Fruit fly (Drosophila melanogaster) whole organism: Measurements from ENCODE around the gene mtgo.

Experiments
- CG8478 ChIP-seq: fragments of >200 bp; optimal IDR thresholded peaks from 2 replicates; lab custom pipeline; 2018; ENCODE audit warnings: inconsistent platforms
- Dll ChIP-seq: fragments of >200 bp; optimal IDR thresholded peaks from 2 replicates; lab custom pipeline; 2017
- EcR ChIP-seq, 2 experiments: fragments of >200 bp; optimal IDR thresholded peaks; 2 replicates each; lab custom pipeline; 2017; ENCODE audit warnings: missing biosample characterization in 2 of 2, missing genetic modification characterization in 2 of 2, missing genetic modification reagents in 2 of 2
- pan ChIP-seq: fragments of >200 bp; optimal IDR thresholded peaks from 2 replicates; lab custom pipeline; 2017
- psq ChIP-seq: fragments of >200 bp; optimal IDR thresholded peaks from 2 replicates; lab custom pipeline; 2017
- usp ChIP-seq: fragments of >200 bp; optimal IDR thresholded peaks from 2 replicates; lab custom pipeline; 2017; ENCODE audit warnings: missing biosample characterization, missing genetic modification characterization, mixed read lengths

mtgo gene

DNA sequence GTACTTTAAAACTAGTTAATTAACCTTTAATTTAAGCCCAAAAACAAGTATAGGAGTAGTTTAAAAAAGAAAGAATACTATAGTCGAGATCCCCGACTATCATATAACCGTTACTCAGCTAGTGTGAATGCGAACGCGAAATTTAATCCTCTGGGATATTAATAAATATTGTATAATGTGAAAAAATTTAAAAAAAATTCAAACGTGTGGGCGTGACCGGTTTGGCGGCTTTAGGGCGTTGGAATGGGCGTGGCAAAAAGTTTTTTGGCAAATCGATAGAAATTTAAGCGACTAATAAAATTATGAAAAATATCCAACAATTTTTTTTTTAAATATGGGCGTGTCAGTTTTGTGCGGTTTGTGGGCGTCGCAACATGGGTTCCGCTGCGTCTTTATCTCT, 134.3 kb downstream of the mtgo start:
- no peak for TF ChIP-seq pan (lab: Kevin White, UChicago)
- TF ChIP-seq usp (GFP tag; lab: Kevin White, UChicago), result no peak

DNA sequence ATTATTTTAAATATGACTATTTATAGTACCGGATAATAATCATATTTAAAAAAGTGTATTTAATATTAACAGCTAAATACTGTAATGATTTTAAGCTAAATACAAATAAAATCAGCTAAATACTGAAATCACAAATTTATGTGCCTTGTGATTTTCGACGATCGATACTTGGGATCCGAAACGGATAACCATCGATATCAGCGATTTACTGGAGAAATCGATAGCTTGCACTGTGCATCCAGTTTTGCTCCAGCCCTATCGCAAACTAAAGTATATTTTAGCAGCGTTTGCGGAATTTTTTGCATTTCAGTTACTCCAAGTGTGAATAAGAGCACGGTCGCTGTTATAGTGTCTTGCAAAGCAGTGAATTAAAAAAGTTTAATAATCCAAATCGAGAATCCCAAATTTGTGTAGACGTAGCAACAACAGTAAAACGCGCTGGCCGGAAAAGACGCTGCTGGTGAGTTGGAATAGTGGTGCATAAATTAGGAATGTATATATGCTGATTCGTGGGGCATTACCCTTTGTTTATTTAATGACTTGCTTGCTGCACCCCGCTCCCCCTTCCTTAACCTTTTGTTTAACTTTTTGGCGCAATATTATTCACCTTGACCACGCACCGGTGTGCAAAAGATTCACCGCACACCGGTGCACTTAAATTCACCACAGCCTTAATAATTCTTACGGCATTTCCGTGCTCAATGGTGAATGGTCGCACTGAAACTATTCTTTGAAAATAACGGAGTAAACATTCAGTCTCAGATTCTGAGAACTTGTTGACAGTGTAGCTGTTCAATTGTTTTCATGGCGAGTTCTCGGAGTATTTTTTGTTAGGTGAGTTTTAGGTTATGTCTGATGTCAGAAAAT, 135.2 kb downstream of the mtgo start, which contains the start of the genes grp and squ:
Gene grp (plus strand): TSS at position 238 of the 867 bp plus-strand sequence.
Gene squ (plus strand): TSS at position 238 of the 867 bp plus-strand sequence.
- TF ChIP-seq CG8478 (lab: Kevin White, UChicago), result no peak
- TF ChIP-seq pan (lab: Kevin White, UChicago), result no peak
- peak; percentile 20 to 62 for TF ChIP-seq EcR (GFP tag; optimal IDR thresholded peaks at IDR 0.05; lab: Kevin White, UChicago)
- no peak for TF ChIP-seq psq (lab: Kevin White, UChicago)
- TF ChIP-seq usp (GFP tag; lab: Kevin White, UChicago), result no peak

DNA sequence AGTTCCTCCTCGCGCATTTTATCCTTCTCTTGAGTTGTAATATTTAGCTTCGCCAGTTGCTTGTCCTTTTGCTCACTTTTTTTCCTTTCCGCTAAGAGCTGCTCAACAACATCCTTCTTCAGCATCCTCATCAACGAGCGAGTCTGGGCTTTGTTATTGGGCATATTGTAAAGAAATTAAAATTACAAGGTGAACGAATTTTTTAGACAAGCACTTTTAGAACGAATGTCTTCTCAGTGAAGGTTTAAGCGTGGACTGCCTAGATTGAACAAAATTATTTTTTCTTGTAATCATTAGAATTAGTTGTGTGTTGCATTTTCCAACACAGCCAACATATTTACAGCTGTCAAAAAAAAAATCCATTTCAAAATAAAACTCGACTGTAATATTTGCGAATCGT, 137.4 kb downstream of the mtgo start, which contains the start of gene CG33552:
Gene CG33552 (plus strand): TSS at position 301 of the 400 bp plus-strand sequence.
- TF ChIP-seq CG8478 (lab: Kevin White, UChicago) (no peak), psq (lab: Kevin White, UChicago) (no peak), Dll (lab: Kevin White, UChicago) (no peak), pan (lab: Kevin White, UChicago) (no peak), EcR (GFP tag; optimal IDR thresholded peaks at IDR 0.05; lab: Kevin White, UChicago) (no peak), usp (GFP tag; lab: Kevin White, UChicago) (no peak)

DNA sequence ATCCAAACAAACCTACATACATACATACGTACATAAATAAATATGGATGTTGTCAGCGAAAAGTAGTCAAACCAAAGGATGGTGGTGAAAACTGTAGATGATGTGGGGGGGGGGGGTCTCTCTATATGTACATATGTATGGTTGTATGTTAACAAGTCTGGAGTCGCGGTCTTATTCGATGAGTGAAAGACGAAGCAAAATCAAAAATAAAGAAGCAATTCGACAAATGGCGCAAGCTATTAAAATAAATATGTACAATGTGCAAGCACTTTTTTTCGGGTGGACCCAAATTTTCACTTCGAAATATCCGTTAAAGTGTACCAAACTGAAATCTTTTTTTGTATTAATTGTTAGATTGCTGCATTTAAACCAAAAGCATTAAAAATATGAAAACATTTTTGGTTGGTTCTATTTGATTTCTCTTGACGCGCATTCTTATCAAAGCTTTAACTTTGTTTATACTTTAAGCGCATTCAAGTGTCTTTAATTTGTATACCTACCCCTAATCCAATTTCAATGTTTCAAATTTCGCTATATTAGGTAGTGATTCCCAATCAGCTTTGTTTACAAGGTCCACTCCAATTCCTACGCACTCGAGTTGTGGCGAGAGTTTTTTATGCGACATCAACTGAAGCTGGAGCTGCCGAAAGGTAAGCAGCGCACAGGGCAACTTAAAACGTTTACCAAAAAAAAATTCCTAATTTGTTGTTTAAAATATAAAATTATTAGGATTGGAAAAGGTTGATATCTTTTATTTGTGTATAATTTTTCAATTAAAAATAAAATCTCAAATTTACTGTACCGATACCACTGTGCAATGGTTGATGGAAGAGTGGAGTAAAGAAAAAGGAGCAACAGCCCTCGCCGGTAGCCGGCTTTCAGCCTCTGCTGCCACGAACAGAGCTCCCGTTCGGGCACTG, 139.4 kb downstream of the mtgo start, which contains the start of gene CG31807:
Gene CG31807 (minus strand): TSS at position 51 of the 920 bp plus-strand sequence.
- TF ChIP-seq EcR (GFP tag; optimal IDR thresholded peaks at IDR 0.05; lab: Kevin White, UChicago) (no peak), psq (lab: Kevin White, UChicago) (no peak), pan (lab: Kevin White, UChicago) (no peak), CG8478 (lab: Kevin White, UChicago) (no peak), Dll (lab: Kevin White, UChicago) (no peak), usp (GFP tag; lab: Kevin White, UChicago) (no peak)

DNA sequence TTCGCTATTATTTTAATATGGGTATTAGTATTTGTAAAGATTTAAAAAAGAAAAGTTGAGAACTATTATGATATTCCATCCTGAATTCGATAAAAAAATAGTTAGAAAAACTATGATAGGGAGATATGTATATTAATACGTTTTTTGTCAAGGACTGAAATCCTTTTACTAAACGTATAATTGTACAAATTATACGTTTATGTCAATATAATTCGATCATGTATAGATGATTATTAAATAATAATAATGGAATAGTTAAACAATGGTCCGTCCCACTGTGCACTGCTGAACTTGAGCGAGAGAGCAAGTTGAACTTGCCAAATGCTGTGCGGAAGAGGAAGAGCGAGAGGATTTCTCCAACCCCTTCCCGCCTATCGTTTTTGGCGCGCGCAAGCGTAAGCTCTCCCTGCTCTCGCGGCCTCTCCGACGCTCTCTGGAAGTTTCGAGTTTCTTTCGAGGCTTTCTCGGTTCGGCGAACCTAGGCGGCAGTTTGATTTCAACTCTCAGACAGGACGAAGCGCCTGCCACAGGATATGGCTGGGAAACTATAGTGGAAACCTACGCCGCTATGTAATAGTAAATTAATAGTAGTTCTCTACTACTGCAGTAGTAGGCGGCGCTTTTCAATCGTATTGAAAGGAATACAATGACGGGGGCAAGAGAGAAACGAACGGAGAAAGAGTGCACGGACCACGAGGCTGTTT, 140.2 kb downstream of the mtgo start:
- no peak for TF ChIP-seq CG8478 (lab: Kevin White, UChicago)
- TF ChIP-seq EcR (GFP tag; optimal IDR thresholded peaks at IDR 0.05; lab: Kevin White, UChicago), result peak in 1 of 2 experiments; percentile 65

DNA sequence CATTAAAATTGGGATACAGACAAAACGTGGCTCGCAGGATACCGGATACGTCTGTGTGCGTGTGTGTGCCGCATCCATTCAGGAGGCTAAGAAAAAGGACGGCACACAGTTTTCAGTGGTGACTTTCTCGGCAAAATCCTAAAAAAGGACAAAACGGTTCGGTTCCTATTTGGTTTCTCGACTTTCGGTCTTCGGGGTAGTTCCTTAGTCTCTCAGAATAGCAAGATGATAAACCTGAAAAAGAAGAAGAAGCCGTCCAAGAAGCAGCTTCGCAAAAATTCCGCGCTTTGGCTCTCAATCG, 140.7 kb downstream of the mtgo start:
- TF ChIP-seq CG8478 (lab: Kevin White, UChicago), result no peak
- no peak for TF ChIP-seq usp (GFP tag; lab: Kevin White, UChicago)
- TF ChIP-seq Dll (lab: Kevin White, UChicago), result no peak
- no peak for TF ChIP-seq EcR (GFP tag; optimal IDR thresholded peaks at IDR 0.05; lab: Kevin White, UChicago)
- TF ChIP-seq psq (lab: Kevin White, UChicago), result no peak
- no peak for TF ChIP-seq pan (lab: Kevin White, UChicago)

DNA sequence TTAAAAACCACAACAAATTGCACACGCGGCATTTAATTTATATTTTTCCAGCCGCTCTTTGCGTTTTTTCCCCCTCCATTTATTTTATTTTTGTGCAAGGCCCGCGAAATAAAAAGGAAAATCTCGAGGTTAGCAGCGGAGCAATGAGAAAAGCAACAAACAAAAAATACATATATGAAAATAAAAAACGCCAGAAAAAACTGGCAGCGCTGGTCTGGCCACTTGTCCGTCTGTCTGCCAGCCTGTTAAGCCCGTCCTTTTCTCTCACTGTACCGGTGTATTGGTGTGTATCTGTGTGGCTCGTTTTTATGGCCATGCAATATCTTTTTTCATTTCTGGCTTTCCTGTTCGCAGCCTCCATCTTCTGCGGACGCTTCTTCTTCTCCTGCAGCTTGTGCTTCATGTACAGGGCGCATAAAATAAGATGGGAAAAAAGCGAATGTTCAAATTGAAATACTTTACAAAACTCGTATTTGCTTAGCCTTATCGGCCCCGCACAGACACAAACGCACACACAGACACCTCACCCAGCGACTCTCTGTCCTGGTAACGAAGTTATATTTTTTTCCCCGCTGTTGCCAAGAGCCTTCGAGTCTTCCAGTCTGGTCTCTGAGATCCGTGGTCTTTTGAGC, 141.7 kb downstream of the mtgo start:
- TF ChIP-seq CG8478 (lab: Kevin White, UChicago) (no peak), pan (lab: Kevin White, UChicago) (no peak), psq (lab: Kevin White, UChicago) (no peak), usp (GFP tag; lab: Kevin White, UChicago) (no peak), Dll (lab: Kevin White, UChicago) (no peak), EcR (GFP tag; optimal IDR thresholded peaks at IDR 0.05; lab: Kevin White, UChicago) (no peak)

DNA sequence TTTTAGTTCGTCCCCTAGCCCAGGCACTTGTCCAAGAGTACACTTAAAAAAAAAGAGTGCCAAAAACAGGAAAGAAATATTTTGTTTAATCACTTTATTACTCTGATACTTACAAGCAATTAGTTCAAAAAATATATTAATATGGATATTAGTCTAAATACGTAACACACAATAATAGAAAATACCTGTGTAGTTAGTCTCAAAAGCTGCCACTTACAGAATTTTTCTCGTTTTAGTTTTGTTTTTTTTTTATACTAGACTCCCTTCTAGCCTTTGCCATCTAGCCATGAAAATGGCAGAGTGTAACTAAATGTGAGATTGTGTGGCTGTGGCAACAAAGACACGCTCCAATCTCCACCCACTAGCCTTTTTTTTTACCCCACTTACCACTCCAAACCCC, 143.0 kb downstream of the mtgo start:
- TF ChIP-seq CG8478 (lab: Kevin White, UChicago) (no peak), usp (GFP tag; lab: Kevin White, UChicago) (no peak), psq (lab: Kevin White, UChicago) (no peak), EcR (GFP tag; optimal IDR thresholded peaks at IDR 0.05; lab: Kevin White, UChicago) (no peak), pan (lab: Kevin White, UChicago) (no peak), Dll (lab: Kevin White, UChicago) (no peak)

DNA sequence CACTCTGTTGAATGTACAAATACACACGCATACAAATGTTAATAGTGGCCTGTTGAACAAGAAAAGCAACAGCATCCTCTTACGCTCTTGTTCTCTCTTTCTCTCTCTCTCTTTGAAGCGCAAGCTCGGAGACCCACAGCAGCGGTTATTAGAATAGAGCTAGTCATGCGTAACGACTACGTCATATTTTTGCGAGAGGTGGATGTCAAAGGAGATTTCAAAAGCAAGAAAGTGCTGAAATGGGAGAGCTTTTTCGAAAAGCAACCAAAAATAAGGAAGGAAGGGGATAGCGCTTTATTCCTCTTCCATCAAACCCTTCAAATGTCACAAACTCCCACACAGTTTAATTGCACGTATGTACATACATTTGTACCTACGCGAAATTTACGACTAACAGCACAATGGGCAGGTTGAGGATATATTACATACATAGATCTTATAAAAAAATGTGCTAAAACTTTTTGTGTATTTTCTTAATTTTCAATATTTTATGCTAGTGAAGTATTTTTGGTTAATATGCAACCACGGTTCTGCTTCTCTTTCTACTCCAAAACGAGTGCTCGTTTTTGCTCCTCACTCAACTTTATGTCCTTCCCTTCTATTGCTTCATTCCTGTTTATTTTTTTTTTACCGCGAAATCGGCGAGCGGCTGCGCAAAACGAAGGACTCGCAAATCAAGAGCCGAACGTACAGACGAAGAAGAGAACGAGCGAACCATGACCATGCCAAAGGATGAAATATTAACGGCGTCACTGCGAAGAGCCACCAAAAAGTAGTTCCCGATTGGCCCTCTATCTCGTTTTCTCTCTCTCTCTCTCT, 145.2 kb downstream of the mtgo start:
- TF ChIP-seq Dll (lab: Kevin White, UChicago) (no peak), psq (lab: Kevin White, UChicago) (no peak), usp (GFP tag; lab: Kevin White, UChicago) (no peak), pan (lab: Kevin White, UChicago) (no peak), CG8478 (lab: Kevin White, UChicago) (no peak), EcR (GFP tag; optimal IDR thresholded peaks at IDR 0.05; lab: Kevin White, UChicago) (no peak)

DNA sequence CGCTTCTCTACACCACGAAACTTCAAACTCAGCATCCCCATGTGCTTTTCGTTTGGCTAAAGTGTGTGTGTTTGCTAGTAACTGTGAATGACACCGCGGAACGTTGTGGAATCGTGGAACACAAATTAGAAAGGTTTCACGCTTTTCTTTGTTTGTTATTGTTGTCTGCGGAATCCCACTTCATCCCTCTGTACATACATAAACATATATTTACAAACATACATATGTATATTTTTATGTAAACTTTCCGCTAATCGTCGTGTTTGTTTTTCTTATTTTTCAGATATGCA, 145.7 kb downstream of the mtgo start:
- TF ChIP-seq Dll (lab: Kevin White, UChicago), result no peak
- no peak for TF ChIP-seq CG8478 (lab: Kevin White, UChicago)
- no peak for TF ChIP-seq pan (lab: Kevin White, UChicago)
- no peak for TF ChIP-seq EcR (GFP tag; optimal IDR thresholded peaks at IDR 0.05; lab: Kevin White, UChicago)
- no peak for TF ChIP-seq psq (lab: Kevin White, UChicago)
- TF ChIP-seq usp (GFP tag; lab: Kevin White, UChicago), result no peak
